Worm (Caenorhabditis elegans): ENCODE results near the gene exc-14.

ce11 chrV:5067390-5067789 lies 21.4 kb upstream of the exc-14 start:
- TF ChIP-seq unc-62 (GFP tag; optimal IDR thresholded peaks at IDR 0.05) (no peak), lsy-2 (tag; optimal IDR thresholded peaks at IDR 0.05) (no peak), sem-2 (GFP tag; optimal IDR thresholded peaks at IDR 0.05) (no peak), flh-1 (GFP tag; optimal IDR thresholded peaks at IDR 0.05) (no peak), ceh-43 (GFP tag; optimal IDR thresholded peaks at IDR 0.05) (no peak), snpc-4 (tag; optimal IDR thresholded peaks at IDR 0.05) (no peak), mab-5 (tag; optimal IDR thresholded peaks at IDR 0.05) (no peak), ztf-11 (tag; optimal IDR thresholded peaks at IDR 0.05) (no peak), M03D4.4 (tag; optimal IDR thresholded peaks at IDR 0.05) (no peak), nhr-28 (tag; optimal IDR thresholded peaks at IDR 0.05) (no peak), blmp-1 (tag; optimal IDR thresholded peaks at IDR 0.05) (no peak), unc-39 (tag; optimal IDR thresholded peaks at IDR 0.05) (no peak)

All from whole organism, mixed stage, embryonic.